Worm (Caenorhabditis elegans) whole organism, late embryonic: ENCODE measurements around the gene T05H10.1.

ENCODE experiments used
- ama-1 ChIP-seq: fragments of 150-350 bp; optimal IDR thresholded peaks from 2 replicates; lab custom pipeline; 2014
- ceh-31 ChIP-seq: sonication (generic microtip); optimal IDR thresholded peaks from 2 replicates; lab custom pipeline; 2016; ENCODE audit warnings: missing genetic modification characterization, missing compliant biosample characterization
- dmd-4 ChIP-seq: sonication (generic microtip); optimal IDR thresholded peaks from 2 replicates; lab custom pipeline; 2016; ENCODE audit warnings: borderline replicate concordance, missing genetic modification characterization, missing compliant biosample characterization
- ets-4 ChIP-seq: sonication (generic microtip); optimal IDR thresholded peaks from 2 replicates; lab custom pipeline; 2016; ENCODE audit warnings: missing genetic modification characterization, missing compliant biosample characterization
- eyg-1 ChIP-seq: sonication (generic microtip); optimal IDR thresholded peaks from 2 replicates; lab custom pipeline; 2016; ENCODE audit warnings: missing genotype, missing genetic modification characterization, missing compliant biosample characterization
- hlh-13 ChIP-seq: fragments of 200-800 bp; sonication (Bioruptor generic); optimal IDR thresholded peaks from 2 replicates; lab custom pipeline; 2018; ENCODE audit warnings: mild to moderate bottlenecking, missing genetic modification characterization, missing compliant biosample characterization
- hlh-6 ChIP-seq: sonication (generic microtip); optimal IDR thresholded peaks from 2 replicates; lab custom pipeline; 2016; ENCODE audit warnings: missing genotype, missing genetic modification characterization, missing compliant biosample characterization
- lin-11 ChIP-seq: fragments of 200-800 bp; sonication (Bioruptor generic); optimal IDR thresholded peaks from 2 replicates; lab custom pipeline; 2018; ENCODE audit warnings: mild to moderate bottlenecking, missing genetic modification characterization, missing compliant biosample characterization
- nhr-11 ChIP-seq: fragments of 150-350 bp; optimal IDR thresholded peaks from 2 replicates; lab custom pipeline; 2014; ENCODE audit warnings: missing biosample characterization, missing genetic modification characterization
- ref-2 ChIP-seq: sonication (generic microtip); optimal IDR thresholded peaks from 2 replicates; lab custom pipeline; 2016; ENCODE audit warnings: missing genetic modification characterization, missing compliant biosample characterization
- tbx-7 ChIP-seq: sonication (generic microtip); optimal IDR thresholded peaks from 2 replicates; lab custom pipeline; 2016; ENCODE audit warnings: missing genotype, missing genetic modification characterization, missing compliant biosample characterization
- zip-5 ChIP-seq: sonication (generic microtip); optimal IDR thresholded peaks from 2 replicates; lab custom pipeline; 2016; ENCODE audit warnings: missing genetic modification characterization, missing compliant biosample characterization

ce11 chrII:8092537-8092936 lies 50.1 kb downstream of the T05H10.1 start, which contains the start of gene ltd-1:
- no peak for TF ChIP-seq hlh-6
- TF ChIP-seq ets-4: no peak
- TF ChIP-seq dmd-4 (tag; lab: Kevin White, UChicago): no peak
- TF ChIP-seq eyg-1 (tag; lab: Kevin White, UChicago): no peak
- TF ChIP-seq ama-1 (lab: Kevin White, UChicago): no peak
- TF ChIP-seq nhr-11 (tag; lab: Kevin White, UChicago): no peak
- no peak for TF ChIP-seq tbx-7 (tag; lab: Kevin White, UChicago)
- TF ChIP-seq hlh-13 (GFP tag; lab: Kevin White, UChicago): no peak
- TF ChIP-seq ref-2 (tag; lab: Kevin White, UChicago): no peak
- TF ChIP-seq lin-11 (tag; lab: Kevin White, UChicago): no peak
- TF ChIP-seq zip-5 (tag; lab: Kevin White, UChicago): no peak
- no peak for TF ChIP-seq ceh-31 (tag; lab: Kevin White, UChicago)
